Fruit fly (Drosophila melanogaster) whole organism, embryonic: ENCODE results near the gene CG13996.
A peak's percentile ranks its signal among the peaks of the same experiment; 100 is the strongest.

Experiments used
- BEAF-32 ChIP-seq: fragments of 200-800 bp; sonication (Bioruptor generic); optimal IDR thresholded peaks from 3 replicates; lab custom pipeline; 2017; ENCODE audit warnings: missing biosample characterization, missing genetic modification characterization, mild to moderate bottlenecking, moderate library complexity, missing genetic modification reagents
- CG11723 ChIP-seq: fragments of 200-800 bp; sonication (Bioruptor generic); optimal IDR thresholded peaks from 2 replicates; lab custom pipeline; 2017; ENCODE audit warnings: missing biosample characterization, mild to moderate bottlenecking, missing genetic modification characterization
- CG12104 ChIP-seq: fragments of 200-800 bp; sonication (Bioruptor generic); optimal IDR thresholded peaks from 3 replicates; lab custom pipeline; 2016; ENCODE audit warnings: missing biosample characterization, missing genetic modification characterization
- CG12391 ChIP-seq: fragments of 200-800 bp; sonication (Bioruptor generic); optimal IDR thresholded peaks from 3 replicates; lab custom pipeline; 2018; ENCODE audit warnings: missing biosample characterization, mild to moderate bottlenecking, missing genetic modification characterization, moderate library complexity
- CG12659 ChIP-seq: fragments of 200-800 bp; sonication (Bioruptor generic); optimal IDR thresholded peaks from 3 replicates; lab custom pipeline; 2017; ENCODE audit warnings: mild to moderate bottlenecking, missing biosample characterization, missing genetic modification reagents, missing genetic modification characterization
- CG12769 ChIP-seq: fragments of 200-800 bp; sonication (Bioruptor generic); optimal IDR thresholded peaks from 2 replicates; lab custom pipeline; 2019; ENCODE audit warnings: missing biosample characterization, mild to moderate bottlenecking, missing genetic modification characterization, moderate library complexity
- CG13624 ChIP-seq: fragments of 200-800 bp; sonication (Bioruptor generic); optimal IDR thresholded peaks from 2 replicates; lab custom pipeline; 2016; ENCODE audit warnings: missing biosample characterization, missing genetic modification characterization
- CG13894 ChIP-seq: fragments of 200-800 bp; sonication (Bioruptor generic); optimal IDR thresholded peaks from 3 replicates; lab custom pipeline; 2018; ENCODE audit warnings: missing biosample characterization, mild to moderate bottlenecking, missing genetic modification characterization, moderate library complexity
- CG15479 ChIP-seq: fragments of 200-800 bp; sonication (Bioruptor generic); optimal IDR thresholded peaks from 3 replicates; lab custom pipeline; 2019; ENCODE audit warnings: missing biosample characterization, mild to moderate bottlenecking, missing genetic modification characterization, moderate library complexity
- CG1603 ChIP-seq: fragments of 200-800 bp; sonication (Bioruptor generic); optimal IDR thresholded peaks from 2 replicates; lab custom pipeline; 2019; ENCODE audit warnings: missing biosample characterization, mild to moderate bottlenecking, missing genetic modification characterization, moderate library complexity
- CG17361 ChIP-seq: fragments of 200-800 bp; sonication (Bioruptor generic); IDR thresholded peaks from 3 replicates; pipeline ENCODE4 v1.3.6; 2022; ENCODE audit warnings: missing biosample characterization, missing genetic modification characterization
- CG17829 ChIP-seq: fragments of 200-800 bp; optimal IDR thresholded peaks from 2 replicates; lab custom pipeline; 2019; ENCODE audit warnings: missing biosample characterization, mild to moderate bottlenecking, missing genetic modification characterization, moderate library complexity
- CG31441 ChIP-seq: fragments of 200-800 bp; sonication (Bioruptor generic); IDR thresholded peaks from 2 replicates; pipeline ENCODE4 v1.3.6; 2022; ENCODE audit warnings: missing biosample characterization, missing genetic modification characterization
- CG3407 ChIP-seq: fragments of 200-800 bp; sonication (Bioruptor generic); optimal IDR thresholded peaks from 2 replicates; lab custom pipeline; 2018; ENCODE audit warnings: missing biosample characterization, mild to moderate bottlenecking, missing genetic modification characterization
- CG4328 ChIP-seq: fragments of 200-800 bp; sonication (Bioruptor generic); optimal IDR thresholded peaks from 3 replicates; lab custom pipeline; 2017; ENCODE audit warnings: missing biosample characterization, missing genetic modification reagents, missing genetic modification characterization
- CG4424 ChIP-seq: fragments of 200-800 bp; sonication (Bioruptor generic); optimal IDR thresholded peaks from 3 replicates; lab custom pipeline; 2016; ENCODE audit warnings: missing biosample characterization, missing genetic modification characterization
- CG4820 ChIP-seq: fragments of 200-800 bp; sonication (Bioruptor generic); optimal IDR thresholded peaks from 3 replicates; lab custom pipeline; 2016; ENCODE audit warnings: missing biosample characterization, missing genetic modification characterization
- CG5953 ChIP-seq: fragments of 200-800 bp; sonication (Bioruptor generic); IDR thresholded peaks from 2 replicates; pipeline ENCODE4 v1.3.6; 2022; ENCODE audit warnings: missing biosample characterization, missing genetic modification characterization
- CG7928 ChIP-seq: fragments of 200-800 bp; sonication (Bioruptor generic); optimal IDR thresholded peaks from 2 replicates; lab custom pipeline; 2017; ENCODE audit warnings: missing biosample characterization, mild to moderate bottlenecking, missing genetic modification characterization
- CG8290 ChIP-seq, 3 experiments: fragments of 200-800 bp; sonication (Bioruptor generic); optimal IDR thresholded peaks; 2 replicates each; lab custom pipeline; 2016 to 2019; ENCODE audit warnings: missing biosample characterization in 3 of 3, missing genetic modification characterization in 3 of 3, mild to moderate bottlenecking in 2 of 3, moderate library complexity in 1 of 3
- CG9797 ChIP-seq: fragments of 200-800 bp; sonication (Bioruptor generic); optimal IDR thresholded peaks from 3 replicates; lab custom pipeline; 2018; ENCODE audit warnings: missing biosample characterization, mild to moderate bottlenecking, missing genetic modification characterization
- CHES-1-like ChIP-seq: fragments of 200-800 bp; sonication (Bioruptor generic); optimal IDR thresholded peaks from 2 replicates; lab custom pipeline; 2016; ENCODE audit warnings: missing biosample characterization, missing genetic modification characterization
- Deaf1 ChIP-seq: fragments of 200-800 bp; optimal IDR thresholded peaks from 3 replicates; lab custom pipeline; 2019; ENCODE audit warnings: missing biosample characterization, mild to moderate bottlenecking, missing genetic modification characterization, moderate library complexity
- Dek ChIP-seq: fragments of 200-800 bp; sonication (Bioruptor generic); optimal IDR thresholded peaks from 3 replicates; lab custom pipeline; 2019; ENCODE audit warnings: missing biosample characterization, mild to moderate bottlenecking, missing genetic modification characterization, moderate library complexity
- Dp ChIP-seq: fragments of 200-800 bp; sonication (Bioruptor generic); optimal IDR thresholded peaks from 2 replicates; lab custom pipeline; 2018; ENCODE audit warnings: missing biosample characterization, mild to moderate bottlenecking, missing genetic modification characterization, moderate library complexity
- Drgx ChIP-seq: fragments of 200-800 bp; sonication (Bioruptor generic); IDR thresholded peaks from 2 replicates; pipeline ENCODE4 v1.3.6; 2022; ENCODE audit warnings: missing biosample characterization, missing genetic modification characterization
- Hsf ChIP-seq: fragments of 200-800 bp; sonication (Bioruptor generic); optimal IDR thresholded peaks from 3 replicates; lab custom pipeline; 2016; ENCODE audit warnings: missing biosample characterization, missing genetic modification characterization
- Nf-YC ChIP-seq: fragments of 200-800 bp; optimal IDR thresholded peaks from 3 replicates; lab custom pipeline; 2019; ENCODE audit warnings: missing biosample characterization, mild to moderate bottlenecking, missing genetic modification characterization, moderate library complexity
- Sox100B ChIP-seq: fragments of 200-800 bp; sonication (Bioruptor generic); optimal IDR thresholded peaks from 3 replicates; lab custom pipeline; 2018; ENCODE audit warnings: missing biosample characterization, mild to moderate bottlenecking, missing genetic modification characterization
- Xbp1 ChIP-seq: fragments of 200-800 bp; sonication (Bioruptor generic); optimal IDR thresholded peaks from 3 replicates; lab custom pipeline; 2016; ENCODE audit warnings: missing biosample characterization, mild to moderate bottlenecking, missing genetic modification characterization
- dpn ChIP-seq, 2 experiments: fragments of 200-800 bp; sonication (Bioruptor generic); optimal IDR thresholded peaks; 3 replicates each; lab custom pipeline; 2016; ENCODE audit warnings: missing biosample characterization in 2 of 2, missing genetic modification characterization in 2 of 2
- gfzf ChIP-seq: fragments of 200-800 bp; sonication (Bioruptor generic); optimal IDR thresholded peaks from 2 replicates; lab custom pipeline; 2016; ENCODE audit warnings: missing biosample characterization, mild to moderate bottlenecking, missing genetic modification characterization, moderate library complexity
- hb ChIP-seq: fragments of 200-800 bp; sonication (Bioruptor generic); IDR thresholded peaks from 3 replicates; pipeline ENCODE4 v1.3.6; 2022; ENCODE audit warnings: missing biosample characterization, missing genetic modification characterization; ENCODE audit not compliant: partially characterized antibody
- hth ChIP-seq: fragments of >200 bp; optimal IDR thresholded peaks from 2 replicates; lab custom pipeline; 2017; ENCODE audit warnings: inconsistent platforms
- lab ChIP-seq: fragments of 200-800 bp; sonication (Bioruptor generic); optimal IDR thresholded peaks from 3 replicates; lab custom pipeline; 2017; ENCODE audit warnings: missing biosample characterization, missing genetic modification characterization, mild to moderate bottlenecking, moderate library complexity, missing genetic modification reagents
- lilli ChIP-seq: fragments of 200-800 bp; sonication (Bioruptor generic); optimal IDR thresholded peaks from 3 replicates; lab custom pipeline; 2016; ENCODE audit warnings: missing biosample characterization, missing genetic modification characterization
- mirr ChIP-seq: fragments of 200-800 bp; sonication (Bioruptor generic); optimal IDR thresholded peaks from 3 replicates; lab custom pipeline; 2018; ENCODE audit warnings: missing biosample characterization, mild to moderate bottlenecking, missing genetic modification characterization
- nom ChIP-seq: fragments of 200-800 bp; sonication (Bioruptor generic); optimal IDR thresholded peaks from 2 replicates; lab custom pipeline; 2017; ENCODE audit warnings: missing biosample characterization, missing genetic modification characterization, mild to moderate bottlenecking, moderate library complexity, missing genetic modification reagents
- onecut ChIP-seq: fragments of 200-800 bp; sonication (Bioruptor generic); IDR thresholded peaks from 2 replicates; pipeline ENCODE4 v1.3.6; 2022; ENCODE audit warnings: missing biosample characterization, missing genetic modification characterization
- pho ChIP-seq: fragments of 200-800 bp; sonication (Bioruptor generic); optimal IDR thresholded peaks from 2 replicates; lab custom pipeline; 2016; ENCODE audit warnings: missing biosample characterization, missing genetic modification characterization
- pros ChIP-seq: fragments of 200-800 bp; sonication (Bioruptor generic); optimal IDR thresholded peaks from 3 replicates; lab custom pipeline; 2019; ENCODE audit warnings: missing biosample characterization, mild to moderate bottlenecking, missing genetic modification characterization, moderate library complexity
- pum ChIP-seq: fragments of 200-800 bp; sonication (Bioruptor generic); optimal IDR thresholded peaks from 2 replicates; lab custom pipeline; 2016; ENCODE audit warnings: missing biosample characterization, missing genetic modification characterization
- ranshi ChIP-seq: fragments of 200-800 bp; sonication (Bioruptor generic); IDR thresholded peaks from 2 replicates; pipeline ENCODE4 v1.3.6; 2022; ENCODE audit warnings: missing biosample characterization, missing genetic modification characterization
- row ChIP-seq: fragments of 200-800 bp; sonication (Bioruptor generic); IDR thresholded peaks from 3 replicates; pipeline ENCODE4 v1.3.6; 2022; ENCODE audit warnings: missing biosample characterization, missing genetic modification characterization
- sens ChIP-seq: fragments of 200-800 bp; sonication (Bioruptor generic); peaks from one replicate; lab custom pipeline; 2016; ENCODE audit warnings: missing biosample characterization, missing genetic modification characterization
- sim ChIP-seq: fragments of 200-800 bp; sonication (Bioruptor generic); IDR thresholded peaks from 2 replicates; pipeline ENCODE4 v1.3.6; 2022; ENCODE audit warnings: missing biosample characterization, missing genetic modification characterization
- trh ChIP-seq: fragments of 200-800 bp; sonication (Bioruptor generic); optimal IDR thresholded peaks from 2 replicates; lab custom pipeline; 2016; ENCODE audit warnings: missing biosample characterization, missing genetic modification characterization
- vfl ChIP-seq: fragments of 200-800 bp; sonication (Bioruptor generic); optimal IDR thresholded peaks from 2 replicates; lab custom pipeline; 2016; ENCODE audit warnings: missing biosample characterization, missing genetic modification characterization
- vnd ChIP-seq: fragments of 200-800 bp; sonication (Bioruptor generic); IDR thresholded peaks from 3 replicates; pipeline ENCODE4 v1.3.6; 2022; ENCODE audit warnings: missing biosample characterization, missing genetic modification characterization; ENCODE audit not compliant: partially characterized antibody

The CG13996 gene

DNA sequence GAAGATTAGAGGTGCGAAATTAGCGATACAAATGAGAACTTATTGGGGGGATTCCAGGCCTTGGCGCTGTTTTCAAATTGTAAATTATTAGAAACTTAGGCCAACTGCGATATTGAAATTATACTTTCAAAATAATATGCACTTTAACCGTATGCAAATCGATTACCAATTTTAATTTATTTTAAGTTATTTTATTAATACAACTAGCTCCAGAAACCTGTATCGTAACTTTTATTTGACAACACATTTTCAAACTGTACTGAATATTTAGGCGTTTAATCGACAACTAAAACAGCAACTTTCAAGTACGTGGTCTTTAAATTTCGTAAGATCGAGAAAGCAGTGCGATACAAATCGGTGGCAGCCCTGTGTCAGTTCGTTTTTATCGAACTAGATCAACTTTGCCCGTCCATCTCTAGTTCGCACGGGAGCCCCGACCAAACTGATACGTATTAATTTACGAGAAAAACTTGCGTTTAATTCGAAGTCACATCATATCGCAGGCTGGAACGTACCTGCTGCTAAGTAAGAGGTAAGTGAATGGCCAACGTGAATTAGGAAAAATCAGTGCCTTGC lies 50.1 kb downstream of the CG13996 start, which contains the start of the genes CG9154 and Kr-h2 (continued):
- TF ChIP-seq CG9797 (GFP tag; lab: Kevin White, UChicago) = peak; percentile 15
- peak; percentile 68 for TF ChIP-seq vnd (GFP tag; lab: Robert Waterston, UW)
- peak; percentile 23 for TF ChIP-seq CG4424 (GFP tag; lab: Kevin White, UChicago)
- peak; percentile 14 for TF ChIP-seq CG11723 (GFP tag; lab: Kevin White, UChicago)
- TF ChIP-seq CG4820 (GFP tag; lab: Kevin White, UChicago) = peak; percentile 23
- TF ChIP-seq CG4328 = peak; percentile 24
- TF ChIP-seq mirr (GFP tag; lab: Kevin White, UChicago) = peak; percentile 24
- TF ChIP-seq CG12769 (tag; lab: Kevin White, UChicago) = peak; percentile 5
- peak; percentile 64 for TF ChIP-seq CG17829
- peak; percentile 36 for TF ChIP-seq lilli
- peak; percentile 81 for TF ChIP-seq Xbp1 (GFP tag; lab: Kevin White, UChicago)
- TF ChIP-seq Hsf (GFP tag; lab: Kevin White, UChicago) = peak; percentile 32
- peak; percentile 32 for TF ChIP-seq CHES-1-like (GFP tag; lab: Kevin White, UChicago)
- TF ChIP-seq CG3407 = no peak
- TF ChIP-seq CG13624 (GFP tag; lab: Kevin White, UChicago) = peak; percentile 19
- peak; percentile 39 for TF ChIP-seq Drgx (GFP tag; lab: Robert Waterston, UW)
- TF ChIP-seq Deaf1 = peak; percentile 33
- no peak for TF ChIP-seq CG5953 (GFP tag; lab: Robert Waterston, UW)
- TF ChIP-seq CG31441 (GFP tag; lab: Robert Waterston, UW) = peak; percentile 43; the same call in 1 of the 2 replicates
- TF ChIP-seq CG12391 (tag; lab: Kevin White, UChicago) = peak; percentile 62
- TF ChIP-seq BEAF-32 (GFP tag; lab: Kevin White, UChicago) = peak; percentile 73
- TF ChIP-seq nom (GFP tag; lab: Kevin White, UChicago) = no peak
- no peak for TF ChIP-seq sim (GFP tag; lab: Robert Waterston, UW)
- TF ChIP-seq dpn (GFP tag; optimal IDR thresholded peaks at IDR 0.05; lab: Kevin White, UChicago) = peak in 1 of 2 experiments; percentile 18
- TF ChIP-seq trh (GFP tag; lab: Kevin White, UChicago) = no peak
- TF ChIP-seq vfl (GFP tag; lab: Kevin White, UChicago) = no peak
- TF ChIP-seq CG12104 (GFP tag; lab: Kevin White, UChicago) = no peak
- peak; percentile 88 for TF ChIP-seq sens (GFP tag; lab: Kevin White, UChicago)
- TF ChIP-seq gfzf (GFP tag; lab: Kevin White, UChicago) = no peak
- peak; percentile 56 for TF ChIP-seq CG1603 (tag; lab: Kevin White, UChicago)
- TF ChIP-seq Nf-YC (tag; lab: Kevin White, UChicago) = peak; percentile 59
- TF ChIP-seq pum (GFP tag; lab: Kevin White, UChicago) = peak; percentile 15
- no peak for TF ChIP-seq hth (lab: Kevin White, UChicago)
- no peak for TF ChIP-seq pho (GFP tag; lab: Kevin White, UChicago)
- peak; percentile 75 for TF ChIP-seq CG7928 (GFP tag; lab: Kevin White, UChicago)
- peak; percentile 69 for TF ChIP-seq lab
- peak; percentile 59; the same call in 1 of the 3 replicates for TF ChIP-seq hb
- TF ChIP-seq Dp (GFP tag; lab: Kevin White, UChicago) = peak; percentile 84
- TF ChIP-seq CG8290 (GFP tag; optimal IDR thresholded peaks at IDR 0.05; lab: Kevin White, UChicago) = no peak
- peak in 1 of 2 experiments; percentile 48 for TF ChIP-seq CG8290 (tag; optimal IDR thresholded peaks at IDR 0.05; lab: Kevin White, UChicago)
- TF ChIP-seq Sox100B (GFP tag; lab: Kevin White, UChicago) = peak; percentile 1
- TF ChIP-seq Dek (tag; lab: Kevin White, UChicago) = peak; percentile 76
- peak; percentile 71 for TF ChIP-seq row (GFP tag; lab: Robert Waterston, UW)
- TF ChIP-seq onecut = 0 out of 2 replicates have a peak, but pooled peaks have one; percentile 4
- no peak for TF ChIP-seq ranshi (GFP tag; lab: Robert Waterston, UW)
- peak; percentile 54 for TF ChIP-seq CG17361 (GFP tag; lab: Robert Waterston, UW)
- TF ChIP-seq pros (GFP tag; lab: Kevin White, UChicago) = no peak
- TF ChIP-seq CG13894 = peak; percentile 57
- TF ChIP-seq CG12659 (GFP tag; lab: Kevin White, UChicago) = peak; percentile 79
- no peak for TF ChIP-seq CG15479 (GFP tag; lab: Kevin White, UChicago)
